Worm (Caenorhabditis elegans) whole organism, young adult: ENCODE results near the gene cth-2.

Experiments used
- C17E4.6 ChIP-seq: fragments of 200-800 bp; sonication (Bioruptor generic); IDR thresholded peaks from 2 replicates; pipeline ENCODE4 v1.3.6; 2022; ENCODE audit warnings: missing genetic modification reagents, missing genetic modification characterization, missing compliant biosample characterization
- D2030.7 ChIP-seq: fragments of 200-800 bp; sonication (Bioruptor generic); IDR thresholded peaks from 2 replicates; pipeline ENCODE4 v1.3.6; 2022; ENCODE audit warnings: missing genetic modification reagents, missing genetic modification characterization, missing compliant biosample characterization
- F52B5.7 ChIP-seq: sonication (generic microtip); optimal IDR thresholded peaks from 2 replicates; lab custom pipeline; 2016; ENCODE audit warnings: mild to moderate bottlenecking, missing genetic modification characterization, missing compliant biosample characterization
- F55B11.4 ChIP-seq: sonication (generic microtip); optimal IDR thresholded peaks from 2 replicates; lab custom pipeline; 2016; ENCODE audit warnings: missing compliant biosample characterization, missing genetic modification characterization, borderline replicate concordance; ENCODE audit not compliant: insufficient read depth
- F57A8.1 ChIP-seq: fragments of 200-800 bp; sonication (Bioruptor generic); optimal IDR thresholded peaks from 2 replicates; lab custom pipeline; 2018; ENCODE audit warnings: mild to moderate bottlenecking, missing genetic modification characterization, moderate library complexity, missing compliant biosample characterization
- Y67H2A.10 ChIP-seq: fragments of 200-800 bp; sonication (Bioruptor generic); conservative IDR thresholded peaks from 2 replicates; pipeline ENCODE4 v1.3.6; 2022; ENCODE audit warnings: missing genetic modification reagents, missing genetic modification characterization, missing compliant biosample characterization
- Y95B8A.8 ChIP-seq: fragments of 200-800 bp; sonication (Bioruptor generic); IDR thresholded peaks from 2 replicates; pipeline ENCODE4 v1.3.6; 2022; ENCODE audit warnings: missing genetic modification reagents, missing genetic modification characterization, missing compliant biosample characterization
- akir-1 ChIP-seq: fragments of 200-800 bp; sonication (Bioruptor generic); optimal IDR thresholded peaks from 2 replicates; lab custom pipeline; 2018; ENCODE audit warnings: mild to moderate bottlenecking, missing genetic modification characterization, moderate library complexity, missing compliant biosample characterization
- aptf-2 ChIP-seq: fragments of 200-800 bp; sonication (Bioruptor generic); conservative IDR thresholded peaks from 2 replicates; pipeline ENCODE4 v1.3.6; 2022; ENCODE audit warnings: missing genetic modification reagents, missing genetic modification characterization, missing compliant biosample characterization
- atf-7 ChIP-seq: sonication (generic microtip); optimal IDR thresholded peaks from 2 replicates; lab custom pipeline; 2017; ENCODE audit warnings: mild to moderate bottlenecking, missing genetic modification characterization, missing compliant biosample characterization
- athp-1 ChIP-seq: sonication (generic microtip); optimal IDR thresholded peaks from 2 replicates; lab custom pipeline; 2017; ENCODE audit warnings: mild to moderate bottlenecking, missing genetic modification characterization, missing compliant biosample characterization
- attf-5 ChIP-seq: fragments of 200-800 bp; sonication (Bioruptor generic); optimal IDR thresholded peaks from 2 replicates; lab custom pipeline; 2018; ENCODE audit warnings: mild to moderate bottlenecking, missing genetic modification characterization, missing compliant biosample characterization
- ccch-3 ChIP-seq: fragments of 200-800 bp; sonication (Bioruptor generic); optimal IDR thresholded peaks from 2 replicates; lab custom pipeline; 2018; ENCODE audit warnings: mild to moderate bottlenecking, missing genetic modification characterization, missing compliant biosample characterization
- ceh-100 ChIP-seq: fragments of 200-800 bp; sonication (Bioruptor generic); IDR thresholded peaks from 2 replicates; pipeline ENCODE4 v1.3.6; 2022; ENCODE audit warnings: missing genetic modification reagents, missing genetic modification characterization, missing compliant biosample characterization
- ceh-27 ChIP-seq: fragments of 200-800 bp; sonication (Bioruptor generic); optimal IDR thresholded peaks from 2 replicates; lab custom pipeline; 2018; ENCODE audit warnings: mild to moderate bottlenecking, missing genetic modification characterization, moderate library complexity, missing compliant biosample characterization
- ceh-79 ChIP-seq: sonication (generic microtip); optimal IDR thresholded peaks from 2 replicates; lab custom pipeline; 2017; ENCODE audit warnings: mild to moderate bottlenecking, missing genetic modification characterization, missing compliant biosample characterization
- ceh-91 ChIP-seq: fragments of 200-800 bp; sonication (Bioruptor generic); IDR thresholded peaks from 2 replicates; pipeline ENCODE4 v1.3.6; 2022; ENCODE audit warnings: missing genetic modification reagents, missing genetic modification characterization, missing compliant biosample characterization
- die-1 ChIP-seq: sonication (generic microtip); optimal IDR thresholded peaks from 2 replicates; lab custom pipeline; 2016; ENCODE audit warnings: missing genotype, mild to moderate bottlenecking, missing genetic modification characterization, missing compliant biosample characterization
- dox-1 ChIP-seq: fragments of 200-800 bp; sonication (Bioruptor generic); IDR thresholded peaks from 2 replicates; pipeline ENCODE4 v1.3.6; 2022; ENCODE audit warnings: missing genetic modification reagents, missing genetic modification characterization, missing compliant biosample characterization
- dpff-1 ChIP-seq: sonication (generic microtip); optimal IDR thresholded peaks from 2 replicates; lab custom pipeline; 2017; ENCODE audit warnings: mild to moderate bottlenecking, missing genetic modification characterization, missing compliant biosample characterization
- egl-18 ChIP-seq: fragments of 200-800 bp; sonication (Bioruptor generic); IDR thresholded peaks from 2 replicates; pipeline ENCODE4 v1.3.6; 2022; ENCODE audit warnings: missing genetic modification reagents, missing genetic modification characterization, missing compliant biosample characterization
- egrh-3 ChIP-seq: fragments of 200-800 bp; sonication (Bioruptor generic); IDR thresholded peaks from 2 replicates; pipeline ENCODE4 v1.3.6; 2022; ENCODE audit warnings: missing genetic modification reagents, missing genetic modification characterization, missing compliant biosample characterization
- fkh-3 ChIP-seq: sonication (generic microtip); optimal IDR thresholded peaks from 2 replicates; lab custom pipeline; 2016; ENCODE audit warnings: mild to moderate bottlenecking, missing genetic modification characterization, missing compliant biosample characterization
- hlh-12 ChIP-seq: sonication (generic microtip); optimal IDR thresholded peaks from 2 replicates; lab custom pipeline; 2016; ENCODE audit warnings: missing genetic modification characterization, missing compliant biosample characterization
- hmg-20 ChIP-seq: fragments of 200-800 bp; sonication (Bioruptor generic); IDR thresholded peaks from 2 replicates; pipeline ENCODE4 v1.3.6; 2022; ENCODE audit warnings: missing genetic modification reagents, missing genetic modification characterization, missing compliant biosample characterization
- lag-1 ChIP-seq: fragments of 200-800 bp; sonication (Bioruptor generic); IDR thresholded peaks from 2 replicates; pipeline ENCODE4 v1.3.6; 2022; ENCODE audit warnings: missing genetic modification reagents, missing genetic modification characterization, missing compliant biosample characterization
- let-526 ChIP-seq: fragments of 200-800 bp; sonication (Bioruptor generic); IDR thresholded peaks from 2 replicates; pipeline ENCODE4 v1.3.6; 2022; ENCODE audit warnings: missing genetic modification reagents, missing genetic modification characterization, missing compliant biosample characterization
- lin-26 ChIP-seq: fragments of 200-800 bp; sonication (Bioruptor generic); IDR thresholded peaks from 2 replicates; pipeline ENCODE4 v1.3.6; 2022; ENCODE audit warnings: missing genetic modification reagents, missing genetic modification characterization, missing compliant biosample characterization
- madf-3 ChIP-seq: fragments of 200-800 bp; sonication (Bioruptor generic); IDR thresholded peaks from 2 replicates; pipeline ENCODE4 v1.3.6; 2022; ENCODE audit warnings: missing genetic modification reagents, missing genetic modification characterization, missing compliant biosample characterization
- madf-6 ChIP-seq: fragments of 200-800 bp; sonication (Bioruptor generic); IDR thresholded peaks from 2 replicates; pipeline ENCODE4 v1.3.6; 2022; ENCODE audit warnings: missing genetic modification reagents, missing genetic modification characterization, missing compliant biosample characterization
- mcd-1 ChIP-seq: fragments of 200-800 bp; sonication (Bioruptor generic); IDR thresholded peaks from 2 replicates; pipeline ENCODE4 v1.3.6; 2022; ENCODE audit warnings: missing genetic modification reagents, missing genetic modification characterization, missing compliant biosample characterization
- nhr-80 ChIP-seq: sonication (generic microtip); optimal IDR thresholded peaks from 2 replicates; lab custom pipeline; 2016; ENCODE audit warnings: missing genetic modification characterization, missing compliant biosample characterization
- nhr-90 ChIP-seq: sonication (generic microtip); optimal IDR thresholded peaks from 2 replicates; lab custom pipeline; 2016; ENCODE audit warnings: missing genotype, mild to moderate bottlenecking, missing genetic modification characterization, missing compliant biosample characterization
- rpc-1 ChIP-seq, 2 experiments: fragments of 150-350 bp in 1 of 2; sonication (generic microtip) in 1 of 2; optimal IDR thresholded peaks; 2 replicates each; lab custom pipeline; 2014 to 2018; ENCODE audit warnings: missing biosample characterization in 1 of 2, missing genetic modification characterization in 1 of 2, missing genetic modification reagents in 1 of 2, missing genotype in 1 of 2
- sdz-38 ChIP-seq: sonication (generic microtip); optimal IDR thresholded peaks from 2 replicates; lab custom pipeline; 2016; ENCODE audit warnings: missing genotype, missing genetic modification characterization, missing compliant biosample characterization
- snpc-4 ChIP-seq, 5 experiments: fragments of 150-350 bp in 1 of 5; sonication (generic microtip) in 4 of 5; optimal IDR thresholded peaks; 2 replicates each; lab custom pipeline; 2014 to 2018; ENCODE audit warnings: missing genetic modification characterization in 5 of 5, missing biosample characterization in 3 of 5, antibody characterized with exemption in 2 of 5, mild to moderate bottlenecking in 2 of 5, missing compliant biosample characterization in 2 of 5, missing genotype in 2 of 5, moderate library complexity in 2 of 5, missing genetic modification reagents in 1 of 5
- somi-1 ChIP-seq: fragments of 200-800 bp; sonication (Bioruptor generic); optimal IDR thresholded peaks from 2 replicates; lab custom pipeline; 2018; ENCODE audit warnings: mild to moderate bottlenecking, missing genetic modification characterization, missing compliant biosample characterization
- sptf-2 ChIP-seq: fragments of 200-800 bp; sonication (Bioruptor generic); optimal IDR thresholded peaks from 2 replicates; lab custom pipeline; 2018; ENCODE audit warnings: mild to moderate bottlenecking, missing genetic modification characterization, missing compliant biosample characterization
- tlf-1 ChIP-seq: fragments of 200-800 bp; sonication (Bioruptor generic); optimal IDR thresholded peaks from 2 replicates; lab custom pipeline; 2018; ENCODE audit warnings: mild to moderate bottlenecking, missing genetic modification characterization, missing compliant biosample characterization
- unc-62 ChIP-seq: fragments of 150-350 bp; optimal IDR thresholded peaks from 2 replicates; lab custom pipeline; 2014; ENCODE audit warnings: missing biosample characterization, missing genetic modification reagents, missing genetic modification characterization
- xnd-1 ChIP-seq: sonication (generic microtip); optimal IDR thresholded peaks from 2 replicates; lab custom pipeline; 2016; ENCODE audit warnings: missing genotype, missing genetic modification reagents, missing genetic modification characterization, missing compliant biosample characterization
- zfh-2 ChIP-seq: fragments of 200-800 bp; sonication (Bioruptor generic); conservative IDR thresholded peaks from 2 replicates; pipeline ENCODE4 v1.3.6; 2022; ENCODE audit warnings: missing genetic modification reagents, missing genetic modification characterization, missing compliant biosample characterization
- zim-3 ChIP-seq: sonication (generic microtip); optimal IDR thresholded peaks from 2 replicates; lab custom pipeline; 2017; ENCODE audit warnings: mild to moderate bottlenecking, missing genetic modification characterization, moderate library complexity, missing compliant biosample characterization

The cth-2 gene

DNA sequence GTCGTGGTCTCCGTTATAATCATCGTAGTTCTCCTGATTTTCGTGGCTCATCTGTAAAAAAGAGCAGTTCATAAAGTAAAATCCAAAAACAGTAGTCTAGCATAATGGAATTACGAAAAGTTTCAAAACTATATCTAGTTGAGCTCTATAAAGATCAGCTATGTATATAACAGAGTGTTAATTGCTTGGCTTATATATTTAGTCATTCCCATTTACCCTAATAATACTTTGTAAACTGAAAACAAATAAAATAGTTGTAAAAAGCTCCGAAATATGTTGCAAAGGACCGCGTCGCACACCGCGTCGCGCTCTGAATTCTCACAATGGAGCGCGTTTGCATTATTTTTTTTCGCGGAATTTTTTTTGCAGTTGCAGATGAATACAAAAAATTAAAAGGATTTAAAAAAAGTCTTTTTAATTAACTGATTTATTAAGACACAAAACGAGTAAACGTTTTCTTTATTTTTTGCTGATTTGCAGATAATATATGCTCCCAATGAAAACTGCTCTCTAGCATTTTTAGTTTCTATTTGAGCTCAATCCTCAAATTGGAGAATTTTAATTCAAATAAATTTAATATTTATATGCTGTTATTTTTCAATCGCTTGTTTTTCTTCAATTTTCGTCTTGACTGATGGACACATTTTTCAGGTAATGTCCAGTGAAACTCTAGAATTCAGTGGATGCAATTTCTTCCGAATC lies 7.6 kb downstream of the cth-2 start, which contains the start of the genes tcer-1 and ZK1127.5 (continued):
- TF ChIP-seq Y95B8A.8 (GFP tag; lab: Robert Waterston, UW) (no peak), hlh-12 (tag; lab: Kevin White, UChicago) (no peak), nhr-90 (tag; lab: Kevin White, UChicago) (no peak), attf-5 (GFP tag; lab: Kevin White, UChicago) (peak; percentile 69), nhr-80 (peak; percentile 1), ceh-91 (GFP tag; lab: Robert Waterston, UW) (peak; percentile 57; the same call in 1 of the 2 replicates), ceh-27 (GFP tag; lab: Kevin White, UChicago) (no peak), hmg-20 (GFP tag; lab: Robert Waterston, UW) (no peak), lag-1 (no peak), unc-62 (GFP tag; lab: Kevin White, UChicago) (no peak), akir-1 (no peak), somi-1 (GFP tag; lab: Kevin White, UChicago) (no peak), snpc-4 (GFP tag; optimal IDR thresholded peaks at IDR 0.05; lab: Kevin White, UChicago) (no peak), snpc-4 (tag; optimal IDR thresholded peaks at IDR 0.05; lab: Kevin White, UChicago) (peak in 3 of 4 experiments; percentile 8 to 16 (median 13)), athp-1 (no peak), sptf-2 (GFP tag; lab: Kevin White, UChicago) (no peak), Y67H2A.10 (GFP tag; lab: Robert Waterston, UW) (no peak), egrh-3 (GFP tag; lab: Robert Waterston, UW) (no peak), egl-18 (no peak), ccch-3 (no peak), rpc-1 (optimal IDR thresholded peaks at IDR 0.05; lab: Kevin White, UChicago) (no peak), rpc-1 (tag; optimal IDR thresholded peaks at IDR 0.05; lab: Kevin White, UChicago) (no peak), F55B11.4 (tag; lab: Kevin White, UChicago) (no peak), aptf-2 (no peak), let-526 (no peak), lin-26 (GFP tag; lab: Robert Waterston, UW) (no peak), xnd-1 (no peak), madf-3 (GFP tag; lab: Robert Waterston, UW) (peak; percentile 95), tlf-1 (GFP tag; lab: Kevin White, UChicago) (no peak), ceh-79 (tag; lab: Kevin White, UChicago) (no peak), dox-1 (GFP tag; lab: Robert Waterston, UW) (peak; percentile 79), madf-6 (GFP tag; lab: Robert Waterston, UW) (peak; percentile 69), dpff-1 (tag; lab: Kevin White, UChicago) (no peak), C17E4.6 (GFP tag; lab: Robert Waterston, UW) (no peak), F57A8.1 (GFP tag; lab: Kevin White, UChicago) (no peak), zim-3 (tag; lab: Kevin White, UChicago) (no peak), atf-7 (tag; lab: Kevin White, UChicago) (no peak), ceh-100 (no peak), D2030.7 (GFP tag; lab: Robert Waterston, UW) (0 out of 2 replicates have a peak, but pooled peaks have one; percentile 13)

DNA sequence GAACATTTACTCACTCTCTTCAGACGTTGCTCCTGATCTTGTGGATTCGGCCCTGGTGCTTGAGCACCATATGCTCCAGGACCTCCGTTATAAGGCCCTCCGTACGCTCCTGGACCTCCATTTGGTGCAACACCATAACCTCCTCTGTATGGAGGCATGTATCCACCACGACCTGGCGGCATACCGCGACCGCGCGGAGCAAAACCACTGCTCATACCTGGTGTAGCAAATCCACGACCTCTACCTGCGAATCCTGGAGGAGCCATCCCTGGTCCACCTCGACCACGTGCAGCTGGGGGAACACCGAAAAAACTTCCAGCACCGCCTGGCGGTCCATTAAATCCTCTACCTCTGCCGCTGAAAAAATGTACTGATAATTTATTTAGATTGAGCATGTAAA lies 8.3 kb downstream of the cth-2 start:
- TF ChIP-seq F52B5.7 (tag; lab: Kevin White, UChicago) (peak; percentile 27), lin-26 (GFP tag; lab: Robert Waterston, UW) (no peak), zfh-2 (GFP tag; lab: Robert Waterston, UW) (peak; percentile 77), mcd-1 (0 out of 2 replicates have a peak, but pooled peaks have one; percentile 33), die-1 (peak; percentile 13), sdz-38 (tag; lab: Kevin White, UChicago) (no peak), fkh-3 (tag; lab: Kevin White, UChicago) (no peak), egrh-3 (GFP tag; lab: Robert Waterston, UW) (peak; percentile 47; the same call in 1 of the 2 replicates), madf-6 (GFP tag; lab: Robert Waterston, UW) (0 out of 2 replicates have a peak, but pooled peaks have one; percentile 19)
